Worm (Caenorhabditis elegans) whole organism, young adult: ENCODE results near the gene F37C12.18.

ENCODE experiments used
- F37B4.10 ChIP-seq: fragments of 200-800 bp; sonication (Bioruptor generic); IDR thresholded peaks from 2 replicates; pipeline ENCODE4 v1.3.6; 2022; ENCODE audit warnings: missing genetic modification characterization, missing compliant biosample characterization
- T07F8.4 ChIP-seq: sonication (generic microtip); optimal IDR thresholded peaks from 2 replicates; lab custom pipeline; 2016; ENCODE audit warnings: mild to moderate bottlenecking, missing genetic modification characterization, moderate library complexity, missing compliant biosample characterization
- Y56A3A.18 ChIP-seq: fragments of 200-800 bp; sonication (Bioruptor generic); IDR thresholded peaks from 2 replicates; pipeline ENCODE4 v1.3.6; 2022; ENCODE audit warnings: missing genetic modification reagents, missing genetic modification characterization, missing compliant biosample characterization
- Y67H2A.10 ChIP-seq: fragments of 200-800 bp; sonication (Bioruptor generic); conservative IDR thresholded peaks from 2 replicates; pipeline ENCODE4 v1.3.6; 2022; ENCODE audit warnings: missing genetic modification reagents, missing genetic modification characterization, missing compliant biosample characterization
- attf-5 ChIP-seq: fragments of 200-800 bp; sonication (Bioruptor generic); optimal IDR thresholded peaks from 2 replicates; lab custom pipeline; 2018; ENCODE audit warnings: mild to moderate bottlenecking, missing genetic modification characterization, missing compliant biosample characterization
- ceh-40 ChIP-seq: fragments of 200-800 bp; sonication (Bioruptor generic); IDR thresholded peaks from 2 replicates; pipeline ENCODE4 v1.3.6; 2022; ENCODE audit warnings: missing genetic modification characterization, missing compliant biosample characterization
- hmg-20 ChIP-seq: fragments of 200-800 bp; sonication (Bioruptor generic); IDR thresholded peaks from 2 replicates; pipeline ENCODE4 v1.3.6; 2022; ENCODE audit warnings: missing genetic modification reagents, missing genetic modification characterization, missing compliant biosample characterization
- let-607 ChIP-seq, 2 experiments: fragments of 200-800 bp in 1 of 2; sonication (Bioruptor generic) in 1 of 2; sonication (generic microtip) in 1 of 2; optimal IDR thresholded peaks; 2 replicates each; lab custom pipeline; 2016 to 2018; ENCODE audit warnings: mild to moderate bottlenecking in 2 of 2, missing compliant biosample characterization in 2 of 2, missing genetic modification characterization in 2 of 2, moderate library complexity in 2 of 2, missing genotype in 1 of 2
- lin-40 ChIP-seq: sonication (generic microtip); optimal IDR thresholded peaks from 2 replicates; lab custom pipeline; 2016; ENCODE audit warnings: missing genetic modification characterization, mild to moderate bottlenecking, missing compliant biosample characterization, missing genotype, missing genetic modification reagents
- madf-8 ChIP-seq: fragments of 200-800 bp; sonication (Bioruptor generic); conservative IDR thresholded peaks from 2 replicates; pipeline ENCODE4 v1.3.6; 2022; ENCODE audit warnings: missing genetic modification reagents, missing genetic modification characterization, missing compliant biosample characterization
- mes-4 ChIP-seq: sonication (generic microtip); optimal IDR thresholded peaks from 2 replicates; lab custom pipeline; 2016; ENCODE audit warnings: missing genotype, missing genetic modification characterization, missing compliant biosample characterization
- nhr-120 ChIP-seq: fragments of 200-800 bp; sonication (Bioruptor generic); IDR thresholded peaks from 2 replicates; pipeline ENCODE4 v1.3.6; 2022; ENCODE audit warnings: missing genetic modification characterization, missing compliant biosample characterization
- snpc-4 ChIP-seq, 5 experiments: fragments of 150-350 bp in 1 of 5; sonication (generic microtip) in 4 of 5; optimal IDR thresholded peaks; 2 replicates each; lab custom pipeline; 2014 to 2018; ENCODE audit warnings: missing genetic modification characterization in 5 of 5, missing biosample characterization in 3 of 5, antibody characterized with exemption in 2 of 5, mild to moderate bottlenecking in 2 of 5, missing compliant biosample characterization in 2 of 5, missing genotype in 2 of 5, moderate library complexity in 2 of 5, missing genetic modification reagents in 1 of 5
- unc-62 ChIP-seq: fragments of 150-350 bp; optimal IDR thresholded peaks from 2 replicates; lab custom pipeline; 2014; ENCODE audit warnings: missing biosample characterization, missing genetic modification reagents, missing genetic modification characterization

ce11 chrIII:7241065-7241464, 45.8 kb upstream of the F37C12.18 start, which contains the start of gene ztf-31:
- TF ChIP-seq let-607 (tag; optimal IDR thresholded peaks at IDR 0.05; lab: Kevin White, UChicago): no peak
- TF ChIP-seq snpc-4 (GFP tag; optimal IDR thresholded peaks at IDR 0.05; lab: Kevin White, UChicago): no peak
- TF ChIP-seq snpc-4 (tag; optimal IDR thresholded peaks at IDR 0.05; lab: Kevin White, UChicago): no peak
- TF ChIP-seq T07F8.4 (tag; lab: Kevin White, UChicago): no peak
- no peak for TF ChIP-seq Y56A3A.18
- no peak for TF ChIP-seq hmg-20 (GFP tag; lab: Robert Waterston, UW)
- TF ChIP-seq attf-5 (GFP tag; lab: Kevin White, UChicago): no peak
- TF ChIP-seq ceh-40 (GFP tag; lab: Robert Waterston, UW): no peak
- TF ChIP-seq lin-40 (tag; lab: Kevin White, UChicago): no peak
- TF ChIP-seq mes-4 (tag; lab: Kevin White, UChicago): no peak
- TF ChIP-seq F37B4.10: no peak
- TF ChIP-seq unc-62 (GFP tag; lab: Kevin White, UChicago): no peak
- TF ChIP-seq Y67H2A.10 (GFP tag; lab: Robert Waterston, UW): no peak
- no peak for TF ChIP-seq nhr-120
- TF ChIP-seq madf-8 (GFP tag; lab: Robert Waterston, UW): no peak
